Worm (Caenorhabditis elegans): ENCODE data around the gene Y50D4A.5.

DNA sequence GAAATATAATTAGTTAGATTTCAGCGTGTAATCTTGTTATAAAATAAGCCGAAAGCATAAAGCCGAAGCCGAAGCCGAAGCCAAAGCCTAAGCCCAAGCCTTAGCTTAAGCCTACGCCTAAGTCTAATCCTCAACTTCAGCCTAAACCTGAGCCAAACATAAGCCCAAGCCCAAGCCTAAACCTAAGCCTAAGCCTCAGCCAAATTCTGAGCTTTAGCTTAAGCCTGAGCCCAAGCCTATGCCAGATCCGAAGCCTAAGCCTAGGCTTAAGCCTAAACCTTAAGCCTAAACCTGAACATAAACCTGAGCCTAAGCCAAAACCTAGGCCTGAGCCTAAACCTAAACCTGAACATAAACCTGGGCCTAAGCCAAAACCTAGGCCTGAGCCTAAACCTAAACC is 46.4 kb upstream of the Y50D4A.5 start:
- TF ChIP-seq nhr-76 (tag; optimal IDR thresholded peaks at IDR 0.05) (no peak), nhr-77 (tag; optimal IDR thresholded peaks at IDR 0.05) (no peak), zip-11 (GFP tag; IDR thresholded peaks at IDR 0.05) (no peak), zag-1 (tag; optimal IDR thresholded peaks at IDR 0.05) (no peak), jun-1 (tag; optimal IDR thresholded peaks at IDR 0.05) (no peak), Y5F2A.4 (GFP tag; optimal IDR thresholded peaks at IDR 0.05) (no peak), nhr-25 (tag; optimal IDR thresholded peaks at IDR 0.05; ENCODE audit: borderline replicate concordance, insufficient read depth) (no peak), hlh-11 (tag; optimal IDR thresholded peaks at IDR 0.05) (no peak), unc-62 (GFP tag; optimal IDR thresholded peaks at IDR 0.05 in 1 of 2) (no peak), unc-62 (tag; optimal IDR thresholded peaks at IDR 0.05) (no peak), lsy-2 (tag; optimal IDR thresholded peaks at IDR 0.05) (no peak), nhr-28 (tag; optimal IDR thresholded peaks at IDR 0.05) (no peak), vab-7 (GFP tag; IDR thresholded peaks at IDR 0.05) (no peak), dve-1 (tag; optimal IDR thresholded peaks at IDR 0.05; ENCODE audit: insufficient read depth) (no peak), dmd-9 (GFP tag; IDR thresholded peaks at IDR 0.05) (no peak)

All from whole organism, L4 larva.